Fruit fly (Drosophila melanogaster): Measurements from ENCODE around the gene CG42680.

dm6 chr2L:14554592-14554887 lies 33.5 kb downstream of the CG42680 start:
- no peak for TF ChIP-seq CTCF (optimal IDR thresholded peaks at IDR 0.05)
- no peak for TF ChIP-seq CG8478 (optimal IDR thresholded peaks at IDR 0.05)

All from S2 (cell line).